Worm (Caenorhabditis elegans) whole organism, late embryonic: Measurements from ENCODE around the gene ztf-1.

Source experiments
- C38D4.7 ChIP-seq: fragments of 200-800 bp; sonication (Bioruptor generic); optimal IDR thresholded peaks from 2 replicates; lab custom pipeline; 2018; ENCODE audit warnings: mild to moderate bottlenecking, missing genetic modification characterization, moderate library complexity, missing compliant biosample characterization
- F13H6.1 ChIP-seq: sonication (generic microtip); optimal IDR thresholded peaks from 2 replicates; lab custom pipeline; 2016; ENCODE audit warnings: missing genetic modification characterization, missing compliant biosample characterization
- K09A11.1 ChIP-seq: sonication (generic microtip); optimal IDR thresholded peaks from 2 replicates; lab custom pipeline; 2017; ENCODE audit warnings: antibody characterized with exemption, mild to moderate bottlenecking, missing genetic modification characterization, missing compliant biosample characterization; ENCODE audit not compliant: insufficient read depth
- T23F11.4 ChIP-seq: fragments of 200-800 bp; sonication (Bioruptor generic); optimal IDR thresholded peaks from 2 replicates; lab custom pipeline; 2018; ENCODE audit warnings: mild to moderate bottlenecking, missing genetic modification characterization, missing compliant biosample characterization
- Y22D7AL.16 ChIP-seq: sonication (generic microtip); optimal IDR thresholded peaks from 2 replicates; lab custom pipeline; 2016; ENCODE audit warnings: missing genetic modification characterization, missing compliant biosample characterization
- ahr-1 ChIP-seq: sonication (generic microtip); optimal IDR thresholded peaks from 2 replicates; lab custom pipeline; 2016; ENCODE audit warnings: missing genetic modification characterization, missing compliant biosample characterization
- ama-1 ChIP-seq: fragments of 150-350 bp; optimal IDR thresholded peaks from 2 replicates; lab custom pipeline; 2014
- ceh-14 ChIP-seq: sonication (generic microtip); optimal IDR thresholded peaks from 2 replicates; lab custom pipeline; 2016; ENCODE audit warnings: missing genotype, missing genetic modification characterization, missing compliant biosample characterization
- ceh-18 ChIP-seq: sonication (generic microtip); optimal IDR thresholded peaks from 2 replicates; lab custom pipeline; 2016; ENCODE audit warnings: missing genetic modification characterization, missing compliant biosample characterization
- ceh-2 ChIP-seq: sonication (generic microtip); optimal IDR thresholded peaks from 2 replicates; lab custom pipeline; 2016; ENCODE audit warnings: missing genotype, missing genetic modification characterization, missing compliant biosample characterization
- ceh-24 ChIP-seq: sonication (generic microtip); optimal IDR thresholded peaks from 2 replicates; lab custom pipeline; 2016; ENCODE audit warnings: mild to moderate bottlenecking, missing genetic modification characterization, missing compliant biosample characterization
- ceh-30 ChIP-seq: fragments of 150-350 bp; optimal IDR thresholded peaks from 2 replicates; lab custom pipeline; 2014; ENCODE audit warnings: missing biosample characterization, missing genetic modification characterization
- ceh-31 ChIP-seq: sonication (generic microtip); optimal IDR thresholded peaks from 2 replicates; lab custom pipeline; 2016; ENCODE audit warnings: missing genetic modification characterization, missing compliant biosample characterization
- ceh-45 ChIP-seq: fragments of 200-800 bp; sonication (Bioruptor generic); IDR thresholded peaks from 2 replicates; pipeline ENCODE4 v1.3.6; 2022; ENCODE audit warnings: missing genetic modification reagents, missing genetic modification characterization, missing compliant biosample characterization
- ceh-48 ChIP-seq: sonication (generic microtip); optimal IDR thresholded peaks from 2 replicates; lab custom pipeline; 2016; ENCODE audit warnings: missing genetic modification characterization, inconsistent platforms, missing compliant biosample characterization
- ceh-6 ChIP-seq: fragments of 200-800 bp; sonication (Bioruptor generic); optimal IDR thresholded peaks from 2 replicates; lab custom pipeline; 2018; ENCODE audit warnings: mild to moderate bottlenecking, missing genetic modification characterization, missing compliant biosample characterization
- ceh-9 ChIP-seq: sonication (generic microtip); optimal IDR thresholded peaks from 2 replicates; lab custom pipeline; 2016; ENCODE audit warnings: mild to moderate bottlenecking, missing genetic modification characterization, inconsistent platforms, missing compliant biosample characterization
- dve-1 ChIP-seq: sonication (generic microtip); optimal IDR thresholded peaks from 2 replicates; lab custom pipeline; 2017; ENCODE audit warnings: antibody characterized with exemption, mild to moderate bottlenecking, missing genetic modification characterization, missing compliant biosample characterization
- elt-2 ChIP-seq: sonication (generic microtip); optimal IDR thresholded peaks from 2 replicates; lab custom pipeline; 2016; ENCODE audit warnings: missing genetic modification reagents, missing genetic modification characterization, missing compliant biosample characterization
- elt-4 ChIP-seq: sonication (generic microtip); optimal IDR thresholded peaks from 2 replicates; lab custom pipeline; 2016; ENCODE audit warnings: missing genetic modification characterization, missing compliant biosample characterization
- ets-4 ChIP-seq: sonication (generic microtip); optimal IDR thresholded peaks from 2 replicates; lab custom pipeline; 2016; ENCODE audit warnings: missing genetic modification characterization, missing compliant biosample characterization
- eyg-1 ChIP-seq: sonication (generic microtip); optimal IDR thresholded peaks from 2 replicates; lab custom pipeline; 2016; ENCODE audit warnings: missing genotype, missing genetic modification characterization, missing compliant biosample characterization
- fax-1 ChIP-seq: sonication (generic microtip); optimal IDR thresholded peaks from 2 replicates; lab custom pipeline; 2016; ENCODE audit warnings: missing genotype, missing genetic modification characterization, missing compliant biosample characterization
- fkh-6 ChIP-seq: sonication (generic microtip); optimal IDR thresholded peaks from 2 replicates; lab custom pipeline; 2016; ENCODE audit warnings: missing genetic modification characterization, missing compliant biosample characterization
- hlh-15 ChIP-seq: sonication (generic microtip); optimal IDR thresholded peaks from 2 replicates; lab custom pipeline; 2016; ENCODE audit warnings: missing genetic modification characterization, missing compliant biosample characterization
- hlh-30 ChIP-seq: sonication (generic microtip); optimal IDR thresholded peaks from 2 replicates; lab custom pipeline; 2017; ENCODE audit warnings: antibody characterized with exemption, missing genetic modification characterization, missing compliant biosample characterization; ENCODE audit not compliant: insufficient read depth
- hlh-6 ChIP-seq: sonication (generic microtip); optimal IDR thresholded peaks from 2 replicates; lab custom pipeline; 2016; ENCODE audit warnings: missing genotype, missing genetic modification characterization, missing compliant biosample characterization
- lim-6 ChIP-seq: sonication (generic microtip); optimal IDR thresholded peaks from 2 replicates; lab custom pipeline; 2016; ENCODE audit warnings: missing genetic modification characterization, missing compliant biosample characterization
- lin-11 ChIP-seq: fragments of 200-800 bp; sonication (Bioruptor generic); optimal IDR thresholded peaks from 2 replicates; lab custom pipeline; 2018; ENCODE audit warnings: mild to moderate bottlenecking, missing genetic modification characterization, missing compliant biosample characterization
- madf-2 ChIP-seq: sonication (generic microtip); optimal IDR thresholded peaks from 2 replicates; lab custom pipeline; 2017; ENCODE audit warnings: missing genetic modification characterization, missing compliant biosample characterization
- mec-3 ChIP-seq: sonication (generic microtip); optimal IDR thresholded peaks from 2 replicates; lab custom pipeline; 2016; ENCODE audit warnings: borderline replicate concordance, missing genetic modification characterization, missing compliant biosample characterization
- nfya-1 ChIP-seq: sonication (generic microtip); optimal IDR thresholded peaks from 2 replicates; lab custom pipeline; 2017; ENCODE audit warnings: missing genetic modification characterization, mild to moderate bottlenecking, missing compliant biosample characterization, antibody characterized with exemption, moderate library complexity
- npax-4 ChIP-seq: sonication (generic microtip); optimal IDR thresholded peaks from 2 replicates; lab custom pipeline; 2016; ENCODE audit warnings: missing genetic modification characterization, missing compliant biosample characterization
- odd-2 ChIP-seq: sonication (generic microtip); optimal IDR thresholded peaks from 2 replicates; lab custom pipeline; 2017; ENCODE audit warnings: antibody characterized with exemption, mild to moderate bottlenecking, missing genetic modification characterization, missing compliant biosample characterization
- pat-9 ChIP-seq: fragments of 200-800 bp; sonication (Bioruptor generic); optimal IDR thresholded peaks from 2 replicates; lab custom pipeline; 2018; ENCODE audit warnings: mild to moderate bottlenecking, missing genetic modification characterization, moderate library complexity, missing compliant biosample characterization
- pha-2 ChIP-seq: sonication (generic microtip); optimal IDR thresholded peaks from 2 replicates; lab custom pipeline; 2017; ENCODE audit warnings: mild to moderate bottlenecking, missing genetic modification characterization, missing compliant biosample characterization
- pha-4 ChIP-seq: fragments of 150-350 bp; optimal IDR thresholded peaks from 2 replicates; lab custom pipeline; 2018; ENCODE audit warnings: missing biosample characterization, missing genetic modification reagents, missing genetic modification characterization
- pqm-1 ChIP-seq: sonication (generic microtip); optimal IDR thresholded peaks from 2 replicates; lab custom pipeline; 2016; ENCODE audit warnings: missing genetic modification characterization, missing compliant biosample characterization
- ref-2 ChIP-seq: sonication (generic microtip); optimal IDR thresholded peaks from 2 replicates; lab custom pipeline; 2016; ENCODE audit warnings: missing genetic modification characterization, missing compliant biosample characterization
- rnt-1 ChIP-seq: sonication (generic microtip); optimal IDR thresholded peaks from 2 replicates; lab custom pipeline; 2016; ENCODE audit warnings: missing genetic modification characterization, missing compliant biosample characterization
- tbx-2 ChIP-seq: sonication (generic microtip); optimal IDR thresholded peaks from 2 replicates; lab custom pipeline; 2016; ENCODE audit warnings: missing genetic modification characterization, missing compliant biosample characterization
- unc-42 ChIP-seq: sonication (generic microtip); optimal IDR thresholded peaks from 2 replicates; lab custom pipeline; 2016; ENCODE audit warnings: missing genotype, missing genetic modification characterization, missing compliant biosample characterization
- unc-55 ChIP-seq: sonication (generic microtip); optimal IDR thresholded peaks from 2 replicates; lab custom pipeline; 2017; ENCODE audit warnings: missing biosample characterization, missing genetic modification reagents, missing genetic modification characterization
- zip-5 ChIP-seq: sonication (generic microtip); optimal IDR thresholded peaks from 2 replicates; lab custom pipeline; 2016; ENCODE audit warnings: missing genetic modification characterization, missing compliant biosample characterization
- ztf-16 ChIP-seq: sonication (generic microtip); optimal IDR thresholded peaks from 2 replicates; lab custom pipeline; 2017; ENCODE audit warnings: missing genetic modification characterization, missing compliant biosample characterization

Gene ztf-1

DNA sequence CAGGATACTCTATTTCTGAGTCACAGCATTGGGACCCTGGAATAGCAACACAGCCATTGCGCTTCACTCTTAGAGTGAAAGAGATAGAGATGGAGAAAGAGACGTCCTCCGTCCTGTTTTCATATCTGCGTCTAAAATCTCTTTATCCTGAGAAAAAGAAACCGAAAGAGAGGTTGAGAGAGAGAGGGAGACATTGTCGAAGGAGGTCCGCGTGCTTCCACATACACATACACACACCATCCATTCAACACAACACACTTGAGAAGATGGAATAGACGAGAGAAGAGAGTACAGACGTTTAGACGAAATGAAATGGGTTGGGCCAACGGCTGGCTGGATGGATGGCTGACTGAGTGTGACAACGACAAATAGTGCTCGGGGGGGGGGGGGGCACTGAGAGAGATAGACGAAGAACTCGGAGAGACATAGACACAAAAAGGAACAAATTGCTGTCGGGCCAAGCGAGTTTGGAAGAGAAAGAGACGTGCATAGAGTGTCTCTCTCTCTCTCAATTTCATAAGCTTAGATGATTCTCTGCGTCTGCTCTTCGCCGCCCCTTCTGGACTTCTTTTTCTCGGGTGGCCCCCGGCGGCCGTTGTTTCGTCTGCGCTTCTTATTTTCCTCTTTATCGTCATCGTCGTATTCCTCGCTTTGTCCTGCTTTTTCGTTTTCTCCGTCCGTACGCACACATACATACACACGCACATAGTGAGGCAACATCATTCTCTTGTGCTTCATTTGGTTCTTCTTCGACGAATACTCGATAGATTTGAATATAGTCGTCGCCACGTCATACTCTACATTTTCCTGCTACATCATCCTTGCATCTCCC lies 8.0 kb upstream of the ztf-1 start, which contains the start of gene F54F2.6 (continued):
- TF ChIP-seq ceh-14 = peak; percentile 84
- peak; percentile 45 for TF ChIP-seq F13H6.1 (tag; lab: Kevin White, UChicago)
- no peak for TF ChIP-seq ets-4 (tag; lab: Kevin White, UChicago)
- no peak for TF ChIP-seq ceh-45
- TF ChIP-seq ceh-2 (tag; lab: Kevin White, UChicago) = peak; percentile 57
- TF ChIP-seq rnt-1 (tag; lab: Kevin White, UChicago) = peak; percentile 60
- TF ChIP-seq ceh-9 (tag; lab: Kevin White, UChicago) = no peak
- TF ChIP-seq fax-1 (tag; lab: Kevin White, UChicago) = peak; percentile 50
- peak; percentile 81 for TF ChIP-seq ref-2 (tag; lab: Kevin White, UChicago)
- peak; percentile 53 for TF ChIP-seq pqm-1
- no peak for TF ChIP-seq ahr-1 (tag; lab: Kevin White, UChicago)
- TF ChIP-seq madf-2 (tag; lab: Kevin White, UChicago) = no peak
- TF ChIP-seq C38D4.7 (GFP tag; lab: Kevin White, UChicago) = no peak
- TF ChIP-seq odd-2 (tag; lab: Kevin White, UChicago) = no peak
- TF ChIP-seq zip-5 (tag; lab: Kevin White, UChicago) = peak; percentile 14
- TF ChIP-seq lim-6 (tag; lab: Kevin White, UChicago) = no peak
- peak; percentile 88 for TF ChIP-seq hlh-30 (tag; lab: Kevin White, UChicago)
- TF ChIP-seq fkh-6 (tag; lab: Kevin White, UChicago) = no peak
- TF ChIP-seq npax-4 = no peak
- TF ChIP-seq ztf-16 (tag; lab: Kevin White, UChicago) = peak; percentile 41
- TF ChIP-seq pha-2 (tag; lab: Kevin White, UChicago) = peak; percentile 76
- peak; percentile 80 for TF ChIP-seq tbx-2 (tag; lab: Kevin White, UChicago)
- TF ChIP-seq ama-1 (lab: Kevin White, UChicago) = peak; percentile 64
- TF ChIP-seq mec-3 (tag; lab: Kevin White, UChicago) = peak; percentile 27
- no peak for TF ChIP-seq hlh-15 (tag; lab: Kevin White, UChicago)
- peak; percentile 91 for TF ChIP-seq ceh-31 (tag; lab: Kevin White, UChicago)
- peak; percentile 3 for TF ChIP-seq ceh-30 (tag; lab: Kevin White, UChicago)
- peak; percentile 91 for TF ChIP-seq unc-55 (GFP tag; lab: Kevin White, UChicago)
- peak; percentile 0 for TF ChIP-seq ceh-48 (tag; lab: Kevin White, UChicago)
- TF ChIP-seq ceh-6 (GFP tag; lab: Kevin White, UChicago) = no peak
- no peak for TF ChIP-seq pha-4 (tag; lab: Kevin White, UChicago)
- TF ChIP-seq dve-1 = no peak
- TF ChIP-seq ceh-24 (tag; lab: Kevin White, UChicago) = no peak
- TF ChIP-seq eyg-1 = no peak
- peak; percentile 96 for TF ChIP-seq ceh-18
- TF ChIP-seq nfya-1 (tag; lab: Kevin White, UChicago) = peak; percentile 96
- TF ChIP-seq Y22D7AL.16 (tag; lab: Kevin White, UChicago) = no peak
- TF ChIP-seq K09A11.1 (tag; lab: Kevin White, UChicago) = peak; percentile 47
- no peak for TF ChIP-seq hlh-6 (tag; lab: Kevin White, UChicago)
- no peak for TF ChIP-seq T23F11.4 (GFP tag; lab: Kevin White, UChicago)
- no peak for TF ChIP-seq elt-4 (tag; lab: Kevin White, UChicago)

DNA sequence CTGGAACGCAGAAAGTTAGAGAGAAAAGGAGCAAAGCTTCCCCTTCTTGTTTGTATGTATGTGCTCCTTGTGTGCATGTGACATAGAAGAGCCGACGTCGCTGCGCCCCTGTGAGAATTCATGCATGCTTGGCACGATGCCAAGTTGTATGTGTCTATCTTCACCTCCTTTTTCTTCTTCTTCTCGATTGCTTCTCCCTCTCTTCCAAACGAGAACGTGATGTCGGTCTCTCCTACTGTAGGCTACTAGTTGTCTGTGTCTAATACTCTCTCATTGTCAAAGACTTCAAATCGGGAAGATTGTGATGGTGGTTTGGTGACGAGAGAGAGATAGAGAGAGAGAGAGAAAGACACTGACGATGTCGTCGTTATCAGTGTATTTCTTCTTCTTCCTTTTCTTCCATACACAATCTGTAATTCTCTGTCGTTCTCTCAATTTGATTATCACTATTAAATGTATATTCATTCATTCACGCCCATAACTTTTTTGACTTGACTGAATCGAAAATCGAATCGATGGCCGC lies 5.1 kb upstream of the ztf-1 start:
- TF ChIP-seq unc-55 (GFP tag; lab: Kevin White, UChicago) (peak; percentile 60), nfya-1 (tag; lab: Kevin White, UChicago) (peak; percentile 66), elt-2 (tag; lab: Kevin White, UChicago) (peak; percentile 65), ceh-31 (tag; lab: Kevin White, UChicago) (peak; percentile 50), tbx-2 (tag; lab: Kevin White, UChicago) (peak; percentile 23), lin-11 (tag; lab: Kevin White, UChicago) (no peak), pat-9 (no peak), hlh-30 (tag; lab: Kevin White, UChicago) (peak; percentile 19), unc-42 (tag; lab: Kevin White, UChicago) (peak; percentile 20), ceh-18 (peak; percentile 33), ets-4 (tag; lab: Kevin White, UChicago) (no peak)
